Worm (Caenorhabditis elegans) whole organism, early embryonic: ENCODE results near the gene daf-3.

Experiments
- B0310.2 ChIP-seq: sonication (generic microtip); optimal IDR thresholded peaks from 2 replicates; lab custom pipeline; 2016; ENCODE audit warnings: mild to moderate bottlenecking, missing genetic modification characterization, missing compliant biosample characterization
- F13C5.2 ChIP-seq: sonication (generic microtip); optimal IDR thresholded peaks from 2 replicates; lab custom pipeline; 2017; ENCODE audit warnings: mild to moderate bottlenecking, missing genetic modification characterization, inconsistent platforms, missing compliant biosample characterization
- aly-1 ChIP-seq: sonication (generic microtip); optimal IDR thresholded peaks from 2 replicates; lab custom pipeline; 2016; ENCODE audit warnings: missing genetic modification characterization, missing compliant biosample characterization
- ama-1 ChIP-seq: fragments of 150-350 bp; optimal IDR thresholded peaks from 2 replicates; lab custom pipeline; 2014
- ceh-13 ChIP-seq: fragments of 200-800 bp; sonication (Bioruptor generic); optimal IDR thresholded peaks from 2 replicates; lab custom pipeline; 2018; ENCODE audit warnings: mild to moderate bottlenecking, missing genetic modification characterization, missing compliant biosample characterization
- ceh-36 ChIP-seq: sonication (generic microtip); optimal IDR thresholded peaks from 2 replicates; lab custom pipeline; 2016; ENCODE audit warnings: missing genetic modification characterization, inconsistent platforms, missing compliant biosample characterization
- ets-7 ChIP-seq: sonication (generic microtip); optimal IDR thresholded peaks from 2 replicates; lab custom pipeline; 2016; ENCODE audit warnings: missing genotype, missing genetic modification characterization, missing compliant biosample characterization
- flt-1 ChIP-seq: fragments of 200-800 bp; sonication (Bioruptor generic); IDR thresholded peaks from 2 replicates; pipeline ENCODE4 v1.3.6; 2022; ENCODE audit warnings: missing genetic modification characterization, missing compliant biosample characterization
- hmbx-1 ChIP-seq: sonication (generic microtip); optimal IDR thresholded peaks from 2 replicates; lab custom pipeline; 2016; ENCODE audit warnings: mild to moderate bottlenecking, missing genetic modification characterization, missing compliant biosample characterization
- hmg-4 ChIP-seq: fragments of 200-800 bp; sonication (Bioruptor generic); optimal IDR thresholded peaks from 2 replicates; lab custom pipeline; 2018; ENCODE audit warnings: mild to moderate bottlenecking, missing genetic modification characterization, missing compliant biosample characterization
- hnd-1 ChIP-seq: sonication (generic microtip); optimal IDR thresholded peaks from 2 replicates; lab custom pipeline; 2016; ENCODE audit warnings: missing genetic modification characterization, missing compliant biosample characterization
- pes-1 ChIP-seq: fragments of 200-800 bp; sonication (Bioruptor generic); IDR thresholded peaks from 2 replicates; pipeline ENCODE4 v1.3.6; 2022; ENCODE audit warnings: missing genetic modification reagents, missing genetic modification characterization, missing compliant biosample characterization
- scrt-1 ChIP-seq: fragments of 200-800 bp; sonication (Bioruptor generic); IDR thresholded peaks from 2 replicates; pipeline ENCODE4 v1.3.6; 2022; ENCODE audit warnings: missing genetic modification characterization, missing compliant biosample characterization
- sea-1 ChIP-seq: fragments of 200-800 bp; sonication (Bioruptor generic); conservative IDR thresholded peaks from 2 replicates; pipeline ENCODE4 v1.3.6; 2022; ENCODE audit warnings: missing genetic modification characterization, missing compliant biosample characterization
- tbx-11 ChIP-seq: fragments of 200-800 bp; sonication (Bioruptor generic); IDR thresholded peaks from 2 replicates; pipeline ENCODE4 v1.3.6; 2022; ENCODE audit warnings: missing genetic modification characterization, missing compliant biosample characterization
- tbx-37 ChIP-seq: fragments of 200-800 bp; sonication (Bioruptor generic); conservative IDR thresholded peaks from 2 replicates; pipeline ENCODE4 v1.3.6; 2022; ENCODE audit warnings: missing genetic modification reagents, missing genetic modification characterization, missing compliant biosample characterization
- tra-4 ChIP-seq: sonication (generic microtip); optimal IDR thresholded peaks from 2 replicates; lab custom pipeline; 2017; ENCODE audit warnings: missing genetic modification characterization, missing compliant biosample characterization

The daf-3 gene

ce11 chrX:825375-825774 is at the start of gene daf-3:
daf-3 (minus strand) TSS chrX:825475.
- TF ChIP-seq tra-4 (tag; lab: Kevin White, UChicago): no peak
- no peak for TF ChIP-seq ceh-13 (GFP tag; lab: Kevin White, UChicago)
- TF ChIP-seq pes-1 (GFP tag; lab: Robert Waterston, UW): no peak
- TF ChIP-seq flt-1 (GFP tag; lab: Robert Waterston, UW): no peak
- no peak for TF ChIP-seq tbx-37 (GFP tag; lab: Robert Waterston, UW)
- TF ChIP-seq B0310.2 (tag; lab: Kevin White, UChicago): no peak
- no peak for TF ChIP-seq ets-7 (tag; lab: Kevin White, UChicago)
- TF ChIP-seq ceh-36 (tag; lab: Kevin White, UChicago): no peak

- TF ChIP-seq scrt-1 (GFP tag; lab: Robert Waterston, UW) (no peak), sea-1 (GFP tag; lab: Robert Waterston, UW) (no peak), flt-1 (GFP tag; lab: Robert Waterston, UW) (no peak), ceh-13 (GFP tag; lab: Kevin White, UChicago) (no peak), hnd-1 (tag; lab: Kevin White, UChicago) (no peak), B0310.2 (tag; lab: Kevin White, UChicago) (no peak), ets-7 (tag; lab: Kevin White, UChicago) (no peak), ama-1 (lab: Kevin White, UChicago) (no peak), aly-1 (tag; lab: Kevin White, UChicago) (no peak), tbx-37 (GFP tag; lab: Robert Waterston, UW) (no peak), tra-4 (tag; lab: Kevin White, UChicago) (no peak), F13C5.2 (tag; lab: Kevin White, UChicago) (no peak), tbx-11 (GFP tag; lab: Robert Waterston, UW) (no peak)
Measured at ce11 chrX:873634-874033, 48.4 kb upstream of the daf-3 start.

ce11 chrX:871957-872715 is 46.9 kb upstream of the daf-3 start, which contains the start of gene F56F10.1:
F56F10.1 (plus strand) TSS chrX:872603.
- TF ChIP-seq F13C5.2 (tag; lab: Kevin White, UChicago): no peak

- TF ChIP-seq tbx-11 (GFP tag; lab: Robert Waterston, UW) (no peak), aly-1 (tag; lab: Kevin White, UChicago) (no peak), B0310.2 (tag; lab: Kevin White, UChicago) (no peak), hmg-4 (GFP tag; lab: Kevin White, UChicago) (peak; percentile 90), ets-7 (tag; lab: Kevin White, UChicago) (no peak), hmbx-1 (tag; lab: Kevin White, UChicago) (no peak), tbx-37 (GFP tag; lab: Robert Waterston, UW) (no peak), ama-1 (lab: Kevin White, UChicago) (no peak), F13C5.2 (tag; lab: Kevin White, UChicago) (peak; percentile 45), ceh-36 (tag; lab: Kevin White, UChicago) (no peak), pes-1 (GFP tag; lab: Robert Waterston, UW) (no peak), scrt-1 (GFP tag; lab: Robert Waterston, UW) (0 out of 2 replicates have a peak, but pooled peaks have one; percentile 41)
Measured at ce11 chrX:871020-871419, 45.7 kb upstream of the daf-3 start, which contains the start of gene lgl-1. lgl-1 (minus strand) TSS chrX:871089.

ce11 chrX:865214-865613 is 39.9 kb upstream of the daf-3 start:
- TF ChIP-seq ceh-36 (tag; lab: Kevin White, UChicago) (no peak), pes-1 (GFP tag; lab: Robert Waterston, UW) (peak; percentile 62)

- no peak for TF ChIP-seq ama-1 (lab: Kevin White, UChicago)
- no peak for TF ChIP-seq hnd-1 (tag; lab: Kevin White, UChicago)
- TF ChIP-seq hmg-4 (GFP tag; lab: Kevin White, UChicago): no peak
- TF ChIP-seq ets-7 (tag; lab: Kevin White, UChicago): no peak
- no peak for TF ChIP-seq ceh-36 (tag; lab: Kevin White, UChicago)
- no peak for TF ChIP-seq B0310.2 (tag; lab: Kevin White, UChicago)
- TF ChIP-seq aly-1 (tag; lab: Kevin White, UChicago): no peak
- TF ChIP-seq tbx-11 (GFP tag; lab: Robert Waterston, UW): no peak
- no peak for TF ChIP-seq tra-4 (tag; lab: Kevin White, UChicago)
- no peak for TF ChIP-seq flt-1 (GFP tag; lab: Robert Waterston, UW)
- TF ChIP-seq pes-1 (GFP tag; lab: Robert Waterston, UW): no peak
- no peak for TF ChIP-seq sea-1 (GFP tag; lab: Robert Waterston, UW)
- TF ChIP-seq scrt-1 (GFP tag; lab: Robert Waterston, UW): no peak
- no peak for TF ChIP-seq F13C5.2 (tag; lab: Kevin White, UChicago)
- TF ChIP-seq hmbx-1 (tag; lab: Kevin White, UChicago): no peak
- no peak for TF ChIP-seq tbx-37 (GFP tag; lab: Robert Waterston, UW)
- TF ChIP-seq ceh-13 (GFP tag; lab: Kevin White, UChicago): no peak
Measured at ce11 chrX:864293-864731, 39.0 kb upstream of the daf-3 start.

- TF ChIP-seq sea-1 (GFP tag; lab: Robert Waterston, UW): no peak
- no peak for TF ChIP-seq hnd-1 (tag; lab: Kevin White, UChicago)
- TF ChIP-seq tbx-37 (GFP tag; lab: Robert Waterston, UW): no peak
- no peak for TF ChIP-seq flt-1 (GFP tag; lab: Robert Waterston, UW)
- TF ChIP-seq ama-1 (lab: Kevin White, UChicago): no peak
- no peak for TF ChIP-seq ceh-13 (GFP tag; lab: Kevin White, UChicago)
- TF ChIP-seq F13C5.2 (tag; lab: Kevin White, UChicago): no peak
- no peak for TF ChIP-seq aly-1 (tag; lab: Kevin White, UChicago)
- TF ChIP-seq tbx-11 (GFP tag; lab: Robert Waterston, UW): no peak
- TF ChIP-seq pes-1 (GFP tag; lab: Robert Waterston, UW): no peak
- no peak for TF ChIP-seq hmg-4 (GFP tag; lab: Kevin White, UChicago)
- no peak for TF ChIP-seq ceh-36 (tag; lab: Kevin White, UChicago)
- TF ChIP-seq tra-4 (tag; lab: Kevin White, UChicago): no peak
- TF ChIP-seq hmbx-1 (tag; lab: Kevin White, UChicago): no peak
- TF ChIP-seq ets-7 (tag; lab: Kevin White, UChicago): no peak
- no peak for TF ChIP-seq B0310.2 (tag; lab: Kevin White, UChicago)
- TF ChIP-seq scrt-1 (GFP tag; lab: Robert Waterston, UW): no peak
Measured at ce11 chrX:863478-863877, 38.2 kb upstream of the daf-3 start, which contains the start of gene cdo-1. cdo-1 (minus strand) TSS chrX:863578.
